Worm (Caenorhabditis elegans) whole organism, L1 larva: Measurements from ENCODE around the gene F56D5.5.

Experiments used
- F16B12.6 ChIP-seq: fragments of 150-350 bp; optimal IDR thresholded peaks from 2 replicates; lab custom pipeline; 2014; ENCODE audit warnings: missing biosample characterization, missing genetic modification characterization
- dsc-1 ChIP-seq: sonication (generic microtip); optimal IDR thresholded peaks from 2 replicates; lab custom pipeline; 2016; ENCODE audit warnings: mild to moderate bottlenecking, missing genetic modification characterization, missing compliant biosample characterization
- egl-27 ChIP-seq, 2 experiments: fragments of 150-350 bp in 1 of 2; sonication (generic microtip); optimal IDR thresholded peaks; 3 replicates each; lab custom pipeline; 2017 to 2018; ENCODE audit warnings: missing biosample characterization in 2 of 2, missing genetic modification characterization in 2 of 2, missing genetic modification reagents in 2 of 2
- hpl-2 ChIP-seq: fragments of 150-350 bp; optimal IDR thresholded peaks from 2 replicates; lab custom pipeline; 2014; ENCODE audit warnings: missing biosample characterization, missing genetic modification reagents, missing genetic modification characterization
- lin-13 ChIP-seq: fragments of 150-350 bp; optimal IDR thresholded peaks from 2 replicates; lab custom pipeline; 2014; ENCODE audit warnings: missing biosample characterization, missing genetic modification reagents, missing genetic modification characterization
- skn-1 ChIP-seq: fragments of 150-350 bp; optimal IDR thresholded peaks from 2 replicates; lab custom pipeline; 2014; ENCODE audit warnings: missing biosample characterization, missing genetic modification characterization
- snpc-4 ChIP-seq: fragments of 150-350 bp; optimal IDR thresholded peaks from 2 replicates; lab custom pipeline; 2014; ENCODE audit warnings: missing biosample characterization, missing genetic modification characterization
- zip-4 ChIP-seq: fragments of 200-800 bp; sonication (Bioruptor generic); optimal IDR thresholded peaks from 2 replicates; lab custom pipeline; 2018; ENCODE audit warnings: mild to moderate bottlenecking, missing genetic modification characterization, moderate library complexity, missing compliant biosample characterization

F56D5.5 gene

ce11 chrIV:9366411-9366810 lies 41.5 kb downstream of the F56D5.5 start, which contains the start of gene pezo-1 (continued):
- TF ChIP-seq zip-4 (GFP tag; lab: Kevin White, UChicago) (no peak), lin-13 (GFP tag; lab: Kevin White, UChicago) (no peak), snpc-4 (no peak), skn-1 (tag; lab: Kevin White, UChicago) (no peak), dsc-1 (tag; lab: Kevin White, UChicago) (no peak), egl-27 (tag; optimal IDR thresholded peaks at IDR 0.05; lab: Kevin White, UChicago) (no peak), F16B12.6 (tag; lab: Kevin White, UChicago) (peak; percentile 6), hpl-2 (GFP tag; lab: Kevin White, UChicago) (no peak)
